Fruit fly (Drosophila melanogaster): ENCODE data around the gene CG15399.
A peak's percentile ranks its signal among the peaks of the same experiment; 100 is the strongest.

The CG15399 gene

dm6 chr2L:2723100-2723499 lies 48.5 kb downstream of the CG15399 start (continued):
- peak; percentile 22; the same call in 1 of the 2 replicates for TF ChIP-seq CG4404 (GFP tag; IDR thresholded peaks at IDR 0.05)
- TF ChIP-seq dm (GFP tag; optimal IDR thresholded peaks at IDR 0.05): no peak
- no peak for TF ChIP-seq CG17361 (GFP tag; IDR thresholded peaks at IDR 0.05)
- TF ChIP-seq sna (GFP tag; IDR thresholded peaks at IDR 0.05; ENCODE audit: partially characterized antibody): no peak
- no peak for TF ChIP-seq CG4854 (GFP tag; optimal IDR thresholded peaks at IDR 0.05)
- no peak for TF ChIP-seq gcm2 (GFP tag; optimal IDR thresholded peaks at IDR 0.05)
- no peak for TF ChIP-seq CG6654 (GFP tag; optimal IDR thresholded peaks at IDR 0.05)
- no peak for TF ChIP-seq Atf6 (GFP tag; IDR thresholded peaks at IDR 0.05)
- no peak for TF ChIP-seq Dip2 (GFP tag; IDR thresholded peaks at IDR 0.05)
- no peak for TF ChIP-seq GATAe (GFP tag; conservative IDR thresholded peaks at IDR 0.05)
- no peak for TF ChIP-seq CG31365 (tag; optimal IDR thresholded peaks at IDR 0.05)
- TF ChIP-seq Meics (GFP tag; optimal IDR thresholded peaks at IDR 0.05): peak; percentile 42
- TF ChIP-seq Mad (GFP tag; optimal IDR thresholded peaks at IDR 0.05): no peak
- no peak for TF ChIP-seq CG3407 (GFP tag; optimal IDR thresholded peaks at IDR 0.05)
- no peak for TF ChIP-seq trh (GFP tag; optimal IDR thresholded peaks at IDR 0.05)
- TF ChIP-seq Trl (optimal IDR thresholded peaks at IDR 0.05): no peak
- TF ChIP-seq Trl (GFP tag; optimal IDR thresholded peaks at IDR 0.05): no peak
- no peak for TF ChIP-seq CG3995 (GFP tag; optimal IDR thresholded peaks at IDR 0.05)
- TF ChIP-seq jing (GFP tag; optimal IDR thresholded peaks at IDR 0.05): no peak
- TF ChIP-seq CG17385 (GFP tag; optimal IDR thresholded peaks at IDR 0.05): no peak
- TF ChIP-seq CG11695 (GFP tag; IDR thresholded peaks at IDR 0.05): 0 out of 3 replicates have a peak, but pooled peaks have one; percentile 8
- TF ChIP-seq Drgx (GFP tag; IDR thresholded peaks at IDR 0.05): no peak
- no peak for TF ChIP-seq HmgD (GFP tag; optimal IDR thresholded peaks at IDR 0.05)
- no peak for TF ChIP-seq CG8281 (tag; optimal IDR thresholded peaks at IDR 0.05)
- no peak for TF ChIP-seq odd (GFP tag; optimal IDR thresholded peaks at IDR 0.05)
- peak; percentile 15 for TF ChIP-seq CG15514 (GFP tag; optimal IDR thresholded peaks at IDR 0.05)
- TF ChIP-seq Dll (GFP tag; IDR thresholded peaks at IDR 0.05; ENCODE audit: partially characterized antibody): no peak
- no peak for TF ChIP-seq tin (GFP tag; optimal IDR thresholded peaks at IDR 0.05)
- no peak for TF ChIP-seq CG15073 (GFP tag; optimal IDR thresholded peaks at IDR 0.05)
- TF ChIP-seq CG17829 (tag; optimal IDR thresholded peaks at IDR 0.05): no peak
- no peak for TF ChIP-seq CG10209 (GFP tag; optimal IDR thresholded peaks at IDR 0.05)
- TF ChIP-seq CG34224 (GFP tag; IDR thresholded peaks at IDR 0.05; ENCODE audit: partially characterized antibody): no peak
- no peak for TF ChIP-seq D (optimal IDR thresholded peaks at IDR 0.05)
- no peak for TF ChIP-seq D (GFP tag; optimal IDR thresholded peaks at IDR 0.05)
- no peak for TF ChIP-seq kni (GFP tag; optimal IDR thresholded peaks at IDR 0.05)
- TF ChIP-seq CG10274 (GFP tag; optimal IDR thresholded peaks at IDR 0.05): no peak
- peak; percentile 68; the same call in 1 of the 2 replicates for TF ChIP-seq slbo (GFP tag; IDR thresholded peaks at IDR 0.05)
- 0 out of 3 replicates have a peak, but pooled peaks have one; percentile 42 for TF ChIP-seq CG11456 (GFP tag; IDR thresholded peaks at IDR 0.05)
- TF ChIP-seq Hmr (GFP tag; optimal IDR thresholded peaks at IDR 0.05): peak; percentile 59
- TF ChIP-seq vfl (GFP tag; optimal IDR thresholded peaks at IDR 0.05): no peak
- TF ChIP-seq Antp (GFP tag; optimal IDR thresholded peaks at IDR 0.05): peak; percentile 6
- TF ChIP-seq TFAM (GFP tag; optimal IDR thresholded peaks at IDR 0.05): no peak
- no peak for TF ChIP-seq tup (GFP tag; optimal IDR thresholded peaks at IDR 0.05)
- no peak for TF ChIP-seq CG7357 (GFP tag; IDR thresholded peaks at IDR 0.05)
- TF ChIP-seq CG32767 (GFP tag; IDR thresholded peaks at IDR 0.05): no peak
- TF ChIP-seq cas (GFP tag; IDR thresholded peaks at IDR 0.05): no peak
- no peak for TF ChIP-seq sqz (GFP tag; optimal IDR thresholded peaks at IDR 0.05)
- no peak for TF ChIP-seq Scr (GFP tag; IDR thresholded peaks at IDR 0.05; ENCODE audit: partially characterized antibody)
- peak; percentile 83 for TF ChIP-seq Med (GFP tag)
- no peak for TF ChIP-seq chn (GFP tag; optimal IDR thresholded peaks at IDR 0.05)
- no peak for TF ChIP-seq Mes4 (GFP tag; optimal IDR thresholded peaks at IDR 0.05)
- no peak for TF ChIP-seq oc (tag; optimal IDR thresholded peaks at IDR 0.05)

Data from whole organism, embryonic.